Worm (Caenorhabditis elegans) whole organism, L4 larva: ENCODE results near the gene F11A5.5.

ENCODE experiments used
- ceh-32 ChIP-seq: sonication (generic microtip); optimal IDR thresholded peaks from 2 replicates; lab custom pipeline; 2016; ENCODE audit warnings: mild to moderate bottlenecking, missing genetic modification characterization, missing compliant biosample characterization; ENCODE audit not compliant: poor library complexity
- hif-1 ChIP-seq, 2 experiments: sonication (generic microtip); optimal IDR thresholded peaks; 2 replicates each; lab custom pipeline; 2016 to 2017; ENCODE audit warnings: missing compliant biosample characterization in 2 of 2, missing genetic modification characterization in 2 of 2, missing genetic modification reagents in 2 of 2, missing genotype in 2 of 2, mild to moderate bottlenecking in 1 of 2
- snpc-4 ChIP-seq: fragments of 150-350 bp; optimal IDR thresholded peaks from 2 replicates; lab custom pipeline; 2014; ENCODE audit warnings: missing biosample characterization, missing genetic modification characterization

DNA sequence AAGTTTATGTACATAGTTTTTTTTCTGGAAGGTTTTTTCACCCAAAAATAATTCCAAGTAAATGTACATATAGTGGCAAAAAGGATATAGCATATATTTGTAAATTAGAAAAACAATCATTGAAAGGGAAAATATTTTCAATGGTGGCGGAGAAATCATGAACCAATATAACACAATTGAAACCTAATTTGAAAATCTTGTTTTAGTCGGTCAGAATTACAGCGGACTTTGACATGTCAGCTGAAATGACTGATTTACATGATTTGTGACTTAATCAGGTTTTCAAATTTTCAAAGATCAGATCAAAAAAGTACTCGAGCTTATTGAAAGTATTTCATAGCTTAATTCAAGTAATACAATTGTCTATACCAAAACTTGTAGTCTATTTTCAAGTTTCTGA is 26.4 kb upstream of the F11A5.5 start, which contains the start of gene K05D4.9:
- TF ChIP-seq snpc-4 (tag; lab: Kevin White, UChicago) = no peak
- no peak for TF ChIP-seq ceh-32 (tag; lab: Kevin White, UChicago)
- no peak for TF ChIP-seq hif-1 (tag; optimal IDR thresholded peaks at IDR 0.05; lab: Kevin White, UChicago)
